Fruit fly (Drosophila melanogaster): ENCODE measurements around the gene CycJ.

Gene CycJ

DNA sequence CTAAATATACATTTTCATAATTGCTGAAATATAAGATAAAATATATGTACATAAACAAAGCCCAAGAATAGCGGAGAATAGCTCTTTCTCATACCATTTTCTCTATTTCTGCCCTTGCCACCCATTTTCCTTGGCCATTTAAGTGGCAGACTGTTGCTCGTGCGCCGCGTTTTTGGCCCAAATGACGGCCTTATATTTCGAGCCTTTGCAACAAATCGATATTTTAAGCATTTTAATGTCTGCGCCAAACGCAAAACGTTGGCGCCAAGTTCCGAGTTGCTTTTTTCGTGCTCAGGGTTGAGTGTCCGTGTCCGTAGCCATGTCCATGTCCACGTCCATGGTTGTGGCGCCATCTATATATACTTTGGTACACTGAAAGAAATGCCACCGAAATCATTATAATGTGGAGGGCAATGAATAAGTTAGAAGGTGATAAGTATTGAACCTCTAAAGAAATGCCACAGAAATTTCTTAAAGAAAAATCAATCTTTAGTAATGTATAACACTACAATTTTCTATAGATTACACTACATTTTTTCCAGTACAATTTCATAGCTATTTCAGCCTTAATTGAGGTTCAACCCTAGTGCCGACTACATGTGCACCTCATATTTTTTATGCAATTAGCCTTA lies 26.0 kb downstream of the CycJ start (continued):
- TF ChIP-seq jing (GFP tag; optimal IDR thresholded peaks at IDR 0.05) (no peak), ara (GFP tag; IDR thresholded peaks at IDR 0.05) (no peak), salm (tag; optimal IDR thresholded peaks at IDR 0.05) (no peak), zen (tag; optimal IDR thresholded peaks at IDR 0.05) (no peak), Neu2 (GFP tag; optimal IDR thresholded peaks at IDR 0.05; ENCODE audit: borderline replicate concordance) (no peak), fru (optimal IDR thresholded peaks at IDR 0.05) (no peak), Max (GFP tag; optimal IDR thresholded peaks at IDR 0.05) (no peak), ken (GFP tag; IDR thresholded peaks at IDR 0.05) (no peak), Hmr (GFP tag; optimal IDR thresholded peaks at IDR 0.05) (peak; percentile 52), CG17186 (GFP tag; optimal IDR thresholded peaks at IDR 0.05) (no peak), CG12155 (GFP tag; optimal IDR thresholded peaks at IDR 0.05) (no peak), CG3847 (GFP tag; IDR thresholded peaks at IDR 0.05) (0 out of 2 replicates have a peak, but pooled peaks have one; percentile 17), oc (tag; optimal IDR thresholded peaks at IDR 0.05) (no peak), Hr51 (GFP tag; optimal IDR thresholded peaks at IDR 0.05) (peak in 1 of 2 experiments; percentile 54), pzg (GFP tag; optimal IDR thresholded peaks at IDR 0.05) (no peak), CG18011 (GFP tag; optimal IDR thresholded peaks at IDR 0.05) (no peak), CG3065 (GFP tag; optimal IDR thresholded peaks at IDR 0.05) (no peak), CG13894 (tag; optimal IDR thresholded peaks at IDR 0.05) (no peak), otp (GFP tag; IDR thresholded peaks at IDR 0.05) (no peak), chm (GFP tag; IDR thresholded peaks at IDR 0.05) (no peak), CoRest (tag; optimal IDR thresholded peaks at IDR 0.05) (peak; percentile 22), az2 (GFP tag; optimal IDR thresholded peaks at IDR 0.05) (no peak), Hr39 (optimal IDR thresholded peaks at IDR 0.05) (no peak), Bdp1 (GFP tag; optimal IDR thresholded peaks at IDR 0.05) (no peak), jigr1 (GFP tag; IDR thresholded peaks at IDR 0.05) (no peak), exex (tag; optimal IDR thresholded peaks at IDR 0.05) (no peak), Stat92E (GFP tag; optimal IDR thresholded peaks at IDR 0.05) (no peak), fu2 (GFP tag; optimal IDR thresholded peaks at IDR 0.05) (no peak), CG2199 (GFP tag; IDR thresholded peaks at IDR 0.05) (no peak), Fer2 (tag; optimal IDR thresholded peaks at IDR 0.05) (no peak), CG1233 (GFP tag; optimal IDR thresholded peaks at IDR 0.05) (no peak), repo (GFP tag; optimal IDR thresholded peaks at IDR 0.05) (no peak), bab2 (GFP tag; optimal IDR thresholded peaks at IDR 0.05) (no peak), Dbx (GFP tag; IDR thresholded peaks at IDR 0.05) (0 out of 3 replicates have a peak, but pooled peaks have one; percentile 5), crc (GFP tag; optimal IDR thresholded peaks at IDR 0.05) (no peak), gce (GFP tag; IDR thresholded peaks at IDR 0.05) (no peak), Atf6 (GFP tag; IDR thresholded peaks at IDR 0.05) (0 out of 2 replicates have a peak, but pooled peaks have one; percentile 24), cwo (GFP tag; optimal IDR thresholded peaks at IDR 0.05) (peak; percentile 15), Meics (GFP tag; optimal IDR thresholded peaks at IDR 0.05) (peak; percentile 8), CG31365 (tag; optimal IDR thresholded peaks at IDR 0.05) (no peak), CG32772 (GFP tag; IDR thresholded peaks at IDR 0.05) (no peak), CG33557 (GFP tag; optimal IDR thresholded peaks at IDR 0.05) (no peak), trem (tag; optimal IDR thresholded peaks at IDR 0.05) (no peak), CG14965 (GFP tag; optimal IDR thresholded peaks at IDR 0.05; ENCODE audit: borderline replicate concordance) (no peak), CG12391 (tag; optimal IDR thresholded peaks at IDR 0.05) (peak; percentile 43), Scr (GFP tag; IDR thresholded peaks at IDR 0.05; ENCODE audit: partially characterized antibody) (no peak), CG10565 (GFP tag; optimal IDR thresholded peaks at IDR 0.05) (no peak), CG12744 (GFP tag; optimal IDR thresholded peaks at IDR 0.05) (no peak), tna (GFP tag; IDR thresholded peaks at IDR 0.05; ENCODE audit: partially characterized antibody) (no peak), Drgx (GFP tag; IDR thresholded peaks at IDR 0.05) (0 out of 2 replicates have a peak, but pooled peaks have one; percentile 10)
